Worm (Caenorhabditis elegans) whole organism, mixed stage, embryonic: ENCODE results near the gene ZK632.11.

Source experiments
- M03D4.4 ChIP-seq: sonication (generic microtip); optimal IDR thresholded peaks from 2 replicates; lab custom pipeline; 2017; ENCODE audit warnings: mild to moderate bottlenecking, missing genetic modification characterization, missing compliant biosample characterization
- bed-3 ChIP-seq: fragments of 200-800 bp; sonication (Bioruptor generic); optimal IDR thresholded peaks from 3 replicates; lab custom pipeline; 2018; ENCODE audit warnings: mild to moderate bottlenecking, missing genetic modification characterization, moderate library complexity, missing compliant biosample characterization
- blmp-1 ChIP-seq: fragments of 150-350 bp; optimal IDR thresholded peaks from 2 replicates; lab custom pipeline; 2014; ENCODE audit warnings: missing biosample characterization, missing genetic modification characterization
- ceh-39 ChIP-seq: fragments of 150-350 bp; optimal IDR thresholded peaks from 2 replicates; lab custom pipeline; 2014; ENCODE audit warnings: missing biosample characterization, missing genetic modification characterization
- ceh-83 ChIP-seq: fragments of 200-800 bp; sonication (Bioruptor generic); optimal IDR thresholded peaks from 2 replicates; lab custom pipeline; 2018; ENCODE audit warnings: mild to moderate bottlenecking, missing genetic modification characterization, missing compliant biosample characterization
- ces-1 ChIP-seq: fragments of 150-350 bp; optimal IDR thresholded peaks from 2 replicates; lab custom pipeline; 2014; ENCODE audit warnings: missing biosample characterization, missing genetic modification reagents, missing genetic modification characterization
- cnd-1 ChIP-seq: fragments of 200-800 bp; sonication (Bioruptor generic); optimal IDR thresholded peaks from 2 replicates; lab custom pipeline; 2018; ENCODE audit warnings: mild to moderate bottlenecking, missing genetic modification characterization, missing compliant biosample characterization
- elt-1 ChIP-seq: sonication (generic microtip); optimal IDR thresholded peaks from 2 replicates; lab custom pipeline; 2017; ENCODE audit warnings: missing genetic modification characterization, mild to moderate bottlenecking, missing compliant biosample characterization, antibody characterized with exemption, moderate library complexity, borderline replicate concordance; ENCODE audit not compliant: insufficient read depth
- elt-3 ChIP-seq: fragments of 150-350 bp; optimal IDR thresholded peaks from 2 replicates; lab custom pipeline; 2014; ENCODE audit warnings: missing biosample characterization, missing genetic modification characterization
- flh-1 ChIP-seq: fragments of 200-800 bp; sonication (Bioruptor generic); optimal IDR thresholded peaks from 2 replicates; lab custom pipeline; 2018; ENCODE audit warnings: mild to moderate bottlenecking, missing genetic modification characterization, moderate library complexity, missing compliant biosample characterization
- ham-2 ChIP-seq: fragments of 200-800 bp; sonication (Bioruptor generic); optimal IDR thresholded peaks from 2 replicates; lab custom pipeline; 2018; ENCODE audit warnings: mild to moderate bottlenecking, missing genetic modification characterization, missing compliant biosample characterization
- hlh-1 ChIP-seq: fragments of 150-350 bp; optimal IDR thresholded peaks from 2 replicates; lab custom pipeline; 2014; ENCODE audit warnings: missing biosample characterization, missing genetic modification reagents, missing genetic modification characterization
- lin-13 ChIP-seq: fragments of 150-350 bp; optimal IDR thresholded peaks from 2 replicates; lab custom pipeline; 2014; ENCODE audit warnings: missing biosample characterization, missing genetic modification characterization
- lin-32 ChIP-seq: fragments of 200-800 bp; sonication (Bioruptor generic); optimal IDR thresholded peaks from 2 replicates; lab custom pipeline; 2018; ENCODE audit warnings: mild to moderate bottlenecking, missing genetic modification characterization, missing compliant biosample characterization
- lsy-2 ChIP-seq: fragments of 150-350 bp; optimal IDR thresholded peaks from 2 replicates; lab custom pipeline; 2014; ENCODE audit warnings: missing biosample characterization, missing genetic modification characterization
- mep-1 ChIP-seq: fragments of 150-350 bp; optimal IDR thresholded peaks from 2 replicates; lab custom pipeline; 2017; ENCODE audit warnings: missing biosample characterization, missing genetic modification reagents, missing genetic modification characterization, inconsistent platforms
- mls-2 ChIP-seq: sonication (generic microtip); optimal IDR thresholded peaks from 2 replicates; lab custom pipeline; 2016; ENCODE audit warnings: mild to moderate bottlenecking, missing genetic modification characterization, moderate library complexity, missing compliant biosample characterization
- nhr-12 ChIP-seq: fragments of 150-350 bp; optimal IDR thresholded peaks from 2 replicates; lab custom pipeline; 2014; ENCODE audit warnings: missing biosample characterization, missing genetic modification characterization
- nhr-2 ChIP-seq: fragments of 150-350 bp; optimal IDR thresholded peaks from 2 replicates; lab custom pipeline; 2014; ENCODE audit warnings: missing biosample characterization, missing genetic modification characterization
- nhr-28 ChIP-seq: fragments of 150-350 bp; optimal IDR thresholded peaks from 2 replicates; lab custom pipeline; 2014; ENCODE audit warnings: missing biosample characterization, missing genetic modification characterization
- nhr-76 ChIP-seq: sonication (generic microtip); optimal IDR thresholded peaks from 2 replicates; lab custom pipeline; 2017; ENCODE audit warnings: missing biosample characterization, missing genetic modification characterization
- pha-4 ChIP-seq: fragments of 150-350 bp; optimal IDR thresholded peaks from 2 replicates; lab custom pipeline; 2018; ENCODE audit warnings: missing biosample characterization, missing genetic modification reagents, missing genetic modification characterization
- sem-2 ChIP-seq: fragments of 200-800 bp; sonication (Bioruptor generic); optimal IDR thresholded peaks from 2 replicates; lab custom pipeline; 2018; ENCODE audit warnings: mild to moderate bottlenecking, missing genetic modification characterization, missing compliant biosample characterization
- snpc-4 ChIP-seq: fragments of 150-350 bp; optimal IDR thresholded peaks from 2 replicates; lab custom pipeline; 2014; ENCODE audit warnings: missing biosample characterization, missing genetic modification characterization
- tbx-8 ChIP-seq: fragments of 200-800 bp; sonication (Bioruptor generic); optimal IDR thresholded peaks from 2 replicates; lab custom pipeline; 2018; ENCODE audit warnings: mild to moderate bottlenecking, missing genetic modification characterization, moderate library complexity, missing compliant biosample characterization
- unc-120 ChIP-seq: sonication (generic microtip); optimal IDR thresholded peaks from 2 replicates; lab custom pipeline; 2017; ENCODE audit warnings: missing genetic modification characterization, missing compliant biosample characterization; ENCODE audit not compliant: poor library complexity, severe bottlenecking
- unc-39 ChIP-seq: fragments of 150-350 bp; optimal IDR thresholded peaks from 2 replicates; lab custom pipeline; 2014; ENCODE audit warnings: missing biosample characterization, missing genetic modification characterization
- unc-62 ChIP-seq: fragments of 150-350 bp; optimal IDR thresholded peaks from 2 replicates; lab custom pipeline; 2014; ENCODE audit warnings: missing biosample characterization, missing genetic modification reagents, missing genetic modification characterization
- zip-8 ChIP-seq: fragments of 150-350 bp; optimal IDR thresholded peaks from 2 replicates; lab custom pipeline; 2014; ENCODE audit warnings: missing biosample characterization, missing genetic modification characterization
- ztf-11 ChIP-seq: fragments of 150-350 bp; optimal IDR thresholded peaks from 2 replicates; lab custom pipeline; 2014; ENCODE audit warnings: missing biosample characterization, missing genetic modification characterization

ZK632.11 gene

DNA sequence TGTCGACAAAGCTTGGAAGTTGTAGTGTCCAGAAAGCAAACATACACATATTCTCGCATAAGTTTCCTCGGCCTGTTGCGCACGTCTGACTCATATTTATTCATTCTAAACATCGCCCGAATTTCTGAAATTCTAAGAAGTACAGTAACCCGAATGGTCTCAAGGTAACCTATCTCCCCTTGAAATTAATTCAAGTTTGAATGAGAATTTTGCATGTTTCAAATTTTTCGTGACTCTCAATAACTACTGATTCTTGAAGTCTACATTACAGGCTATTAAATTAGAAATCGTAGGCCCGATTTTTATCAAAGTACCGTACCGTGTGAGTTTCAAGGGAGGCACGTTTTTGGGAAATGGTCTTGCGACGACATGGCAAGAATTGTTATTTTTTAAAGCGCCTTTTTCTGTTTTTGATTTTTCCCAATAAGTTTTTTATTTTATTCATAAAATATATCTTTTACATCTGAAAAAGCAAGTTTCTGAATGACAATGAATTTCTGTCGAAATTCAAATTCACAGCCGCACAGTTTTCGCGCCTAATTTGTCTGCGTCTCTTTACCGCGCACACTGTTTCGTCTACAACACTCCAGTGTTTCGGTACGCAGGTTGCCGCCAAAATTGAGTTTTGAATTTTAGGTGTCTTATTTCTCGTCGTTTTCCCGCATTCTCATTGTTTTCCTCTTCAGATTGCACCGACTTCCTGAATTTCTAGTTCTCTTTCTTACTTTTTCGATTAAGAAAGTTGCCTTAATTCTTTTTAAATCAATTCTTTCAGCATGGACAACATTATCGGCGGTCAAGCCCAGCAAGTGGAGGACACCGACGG, 33.9 kb upstream of the ZK632.11 start, which contains the start of the genes R10E11.9 and mcm-6:
TSS of gene R10E11.9 (minus strand) at position 51 of the 826 bp plus-strand sequence.
TSS of gene mcm-6 (plus strand) at position 776 of the 826 bp plus-strand sequence.
- TF ChIP-seq lin-32 (GFP tag; lab: Kevin White, UChicago) (no peak), nhr-12 (tag; lab: Kevin White, UChicago) (no peak), elt-1 (tag; lab: Kevin White, UChicago) (no peak), pha-4 (peak; percentile 11)

DNA sequence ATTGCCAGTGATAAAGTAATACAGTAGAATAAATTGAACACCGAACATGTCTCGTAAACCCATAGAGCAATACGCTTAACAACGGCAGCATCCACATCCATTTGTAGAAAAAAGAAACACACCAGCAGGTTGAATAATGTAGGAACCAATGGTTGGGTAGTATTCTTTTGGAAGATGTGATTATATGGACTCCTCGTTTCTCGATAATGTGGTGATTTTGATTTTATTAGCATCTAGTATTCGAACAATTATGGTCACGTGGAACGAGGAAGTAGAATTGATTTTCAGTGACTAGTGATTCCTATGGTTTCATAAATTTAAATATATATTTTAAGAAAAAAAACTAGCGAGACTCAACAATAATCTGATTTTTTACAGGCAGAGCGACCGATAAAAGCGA, 31.3 kb upstream of the ZK632.11 start, which contains the start of gene srxa-10:
TSS of gene srxa-10 (minus strand) at position 101 of the 400 bp plus-strand sequence.
- TF ChIP-seq lin-13, result no peak
- no peak for TF ChIP-seq sem-2 (GFP tag; lab: Kevin White, UChicago)
- TF ChIP-seq nhr-28, result no peak
- TF ChIP-seq ceh-83 (GFP tag; lab: Kevin White, UChicago), result no peak
- TF ChIP-seq zip-8 (tag; lab: Kevin White, UChicago), result no peak
- TF ChIP-seq elt-3 (tag; lab: Kevin White, UChicago), result no peak
- no peak for TF ChIP-seq unc-62
- TF ChIP-seq ztf-11 (tag; lab: Kevin White, UChicago), result no peak
- no peak for TF ChIP-seq blmp-1 (tag; lab: Kevin White, UChicago)
- no peak for TF ChIP-seq M03D4.4
- TF ChIP-seq ces-1 (GFP tag; lab: Kevin White, UChicago), result no peak
- no peak for TF ChIP-seq snpc-4 (tag; lab: Kevin White, UChicago)
- no peak for TF ChIP-seq flh-1 (GFP tag; lab: Kevin White, UChicago)
- no peak for TF ChIP-seq lsy-2 (tag; lab: Kevin White, UChicago)
- no peak for TF ChIP-seq unc-39

DNA sequence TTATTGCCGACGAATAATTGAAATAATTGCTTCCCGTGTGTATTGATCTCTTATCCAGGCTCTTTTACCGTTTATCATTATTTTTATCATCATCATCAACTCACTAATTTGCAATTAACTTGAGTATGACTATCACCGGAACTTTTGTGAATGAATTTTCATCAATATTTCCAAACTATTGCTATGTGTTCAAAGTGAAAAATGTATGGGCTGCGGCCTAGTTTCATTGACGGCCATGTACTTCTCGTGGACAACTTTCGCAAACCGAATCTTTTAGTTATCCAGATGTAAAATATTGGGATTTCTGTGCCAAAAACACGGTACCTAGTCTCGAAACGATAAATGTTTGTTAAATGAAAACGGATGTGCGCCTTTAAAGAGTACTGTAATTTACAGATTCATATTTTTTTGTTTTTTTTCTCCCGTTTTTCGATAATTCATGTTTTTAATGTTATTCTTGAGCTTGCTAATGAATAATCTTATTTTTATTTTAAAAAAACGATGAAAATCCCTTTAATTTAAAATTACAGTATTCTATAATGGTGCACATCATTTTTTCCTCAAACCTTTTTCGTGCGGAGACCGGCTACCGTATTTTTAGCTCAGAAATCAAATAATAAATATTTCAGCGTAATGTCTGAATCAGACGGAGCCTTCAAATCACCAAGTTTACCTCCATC, 29.1 kb upstream of the ZK632.11 start, which contains the start of gene ZK632.2:
TSS of gene ZK632.2 (plus strand) at position 630 of the 680 bp plus-strand sequence.
- no peak for TF ChIP-seq unc-120 (tag; lab: Kevin White, UChicago)
- no peak for TF ChIP-seq unc-62
- TF ChIP-seq mls-2 (tag; lab: Kevin White, UChicago), result no peak
- TF ChIP-seq mep-1 (tag; lab: Kevin White, UChicago), result no peak
- TF ChIP-seq pha-4, result no peak
- TF ChIP-seq ham-2 (GFP tag; lab: Kevin White, UChicago), result no peak

DNA sequence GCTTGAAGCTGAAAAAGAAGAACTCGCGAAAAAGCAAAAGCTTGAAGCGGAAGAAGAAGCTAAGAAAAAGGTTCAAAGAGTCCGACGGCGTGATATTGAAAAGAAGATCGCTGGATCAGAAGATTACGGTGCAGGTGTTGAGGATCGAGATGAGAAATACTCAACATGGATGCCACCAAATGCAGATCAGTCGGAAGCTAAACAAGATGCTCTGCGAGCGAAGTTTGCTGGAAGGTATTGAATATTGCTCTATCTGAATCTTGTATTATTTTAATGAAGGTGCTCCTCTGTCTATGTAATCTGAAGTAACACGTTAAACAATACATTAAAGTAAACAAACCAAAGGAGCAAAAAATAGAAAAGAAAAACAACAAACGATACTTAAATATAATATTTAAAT, 25.7 kb upstream of the ZK632.11 start:
- no peak for TF ChIP-seq tbx-8 (GFP tag; lab: Kevin White, UChicago)
- no peak for TF ChIP-seq mep-1 (tag; lab: Kevin White, UChicago)
- TF ChIP-seq nhr-28, result no peak
- TF ChIP-seq bed-3 (GFP tag; lab: Kevin White, UChicago), result no peak
- no peak for TF ChIP-seq cnd-1
- TF ChIP-seq ceh-39, result no peak
- TF ChIP-seq elt-1 (tag; lab: Kevin White, UChicago), result no peak
- no peak for TF ChIP-seq mls-2 (tag; lab: Kevin White, UChicago)
- no peak for TF ChIP-seq lin-32 (GFP tag; lab: Kevin White, UChicago)
- TF ChIP-seq nhr-76 (tag; lab: Kevin White, UChicago), result no peak
- TF ChIP-seq sem-2 (GFP tag; lab: Kevin White, UChicago), result no peak

DNA sequence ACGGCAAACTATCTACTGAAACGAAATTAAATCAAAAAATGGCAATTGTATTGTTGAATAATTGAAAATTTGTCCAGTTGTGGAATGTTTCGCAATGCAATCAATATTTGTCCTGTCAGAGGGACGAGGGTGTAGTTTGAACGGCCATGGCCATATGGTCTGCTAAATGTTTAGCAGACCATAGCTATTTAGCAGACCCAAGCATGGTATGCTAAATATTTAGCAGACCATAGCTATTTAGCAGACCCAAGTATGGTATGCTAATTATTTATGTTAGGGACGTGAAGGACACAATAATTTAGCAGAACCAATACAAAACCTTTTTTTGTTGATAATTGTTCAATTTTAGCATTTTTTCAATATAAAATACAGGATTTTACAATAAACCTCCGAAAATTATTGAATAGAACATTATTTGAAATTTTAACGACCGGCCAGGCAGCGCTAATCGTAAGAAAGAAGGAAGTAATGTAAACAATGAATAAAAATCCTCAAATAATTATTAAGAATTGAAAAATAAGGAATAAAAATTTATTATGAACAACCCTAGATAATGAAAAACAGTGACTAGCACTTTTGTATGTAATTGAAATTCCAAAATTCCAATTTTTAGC, 22.6 kb upstream of the ZK632.11 start, which contains the start of gene riok-3:
TSS of gene riok-3 (minus strand) at position 15 of the 614 bp plus-strand sequence.
- TF ChIP-seq hlh-1 (tag; lab: Kevin White, UChicago) (no peak), nhr-2 (peak; percentile 55), ham-2 (GFP tag; lab: Kevin White, UChicago) (peak; percentile 29)
